Worm (Caenorhabditis elegans) whole organism, L2 larva: ENCODE results near the gene Y51H7C.1.

ENCODE experiments used
- R02D3.7 ChIP-seq: fragments of 150-350 bp; optimal IDR thresholded peaks from 2 replicates; lab custom pipeline; 2014; ENCODE audit warnings: missing biosample characterization, missing genetic modification characterization
- ceh-82 ChIP-seq: fragments of 150-350 bp; optimal IDR thresholded peaks from 2 replicates; lab custom pipeline; 2014; ENCODE audit warnings: missing biosample characterization, missing genetic modification characterization
- elt-1 ChIP-seq: fragments of 150-350 bp; optimal IDR thresholded peaks from 2 replicates; lab custom pipeline; 2014; ENCODE audit warnings: missing biosample characterization, missing genetic modification characterization
- nhr-11 ChIP-seq: fragments of 150-350 bp; optimal IDR thresholded peaks from 2 replicates; lab custom pipeline; 2014; ENCODE audit warnings: missing biosample characterization, missing genetic modification characterization
- nhr-12 ChIP-seq: fragments of 150-350 bp; optimal IDR thresholded peaks from 2 replicates; lab custom pipeline; 2014; ENCODE audit warnings: missing biosample characterization, missing genetic modification characterization
- nhr-237 ChIP-seq: fragments of 150-350 bp; optimal IDR thresholded peaks from 2 replicates; lab custom pipeline; 2014; ENCODE audit warnings: missing biosample characterization, missing genetic modification characterization
- skn-1 ChIP-seq: sonication (generic microtip); optimal IDR thresholded peaks from 2 replicates; lab custom pipeline; 2017; ENCODE audit warnings: missing biosample characterization, missing genetic modification characterization
- unc-39 ChIP-seq: fragments of 150-350 bp; optimal IDR thresholded peaks from 2 replicates; lab custom pipeline; 2014; ENCODE audit warnings: missing biosample characterization, missing genetic modification characterization
- unc-62 ChIP-seq: fragments of 150-350 bp; optimal IDR thresholded peaks from 2 replicates; lab custom pipeline; 2014; ENCODE audit warnings: missing biosample characterization, missing genetic modification reagents, missing genetic modification characterization
- ztf-4 ChIP-seq: fragments of 150-350 bp; optimal IDR thresholded peaks from 2 replicates; lab custom pipeline; 2014; ENCODE audit warnings: missing biosample characterization, missing genetic modification characterization

- no peak for TF ChIP-seq nhr-12
- TF ChIP-seq skn-1 (tag; lab: Kevin White, UChicago), result no peak
- no peak for TF ChIP-seq ztf-4 (tag; lab: Kevin White, UChicago)
- no peak for TF ChIP-seq nhr-11 (tag; lab: Kevin White, UChicago)
- TF ChIP-seq elt-1 (tag; lab: Kevin White, UChicago), result no peak
- no peak for TF ChIP-seq unc-39 (tag; lab: Kevin White, UChicago)
- TF ChIP-seq nhr-237 (tag; lab: Kevin White, UChicago), result no peak
- no peak for TF ChIP-seq R02D3.7
- no peak for TF ChIP-seq unc-62
- no peak for TF ChIP-seq ceh-82 (tag; lab: Kevin White, UChicago)
Observed at ce11 chrII:1517354-1517753, 49.8 kb downstream of the Y51H7C.1 start, which contains the start of gene math-45.
